Fruit fly (Drosophila melanogaster) whole organism, prepupa: ENCODE results near the gene Blimp-1.

Experiments
- Blimp-1 ChIP-seq: fragments of 200-800 bp; sonication (Bioruptor generic); optimal IDR thresholded peaks from 3 replicates; lab custom pipeline; 2017; ENCODE audit warnings: missing biosample characterization, missing genetic modification characterization, mild to moderate bottlenecking, moderate library complexity, missing genetic modification reagents
- CG10631 ChIP-seq: fragments of 200-800 bp; sonication (Bioruptor generic); optimal IDR thresholded peaks from 2 replicates; lab custom pipeline; 2016; ENCODE audit warnings: missing biosample characterization, missing genetic modification characterization
- CG10669 ChIP-seq: fragments of 200-800 bp; sonication (Bioruptor generic); optimal IDR thresholded peaks from 3 replicates; lab custom pipeline; 2018; ENCODE audit warnings: missing biosample characterization, mild to moderate bottlenecking, missing genetic modification characterization, moderate library complexity
- CG11902 ChIP-seq: fragments of 200-800 bp; sonication (Bioruptor generic); optimal IDR thresholded peaks from 3 replicates; lab custom pipeline; 2016; ENCODE audit warnings: missing biosample characterization, missing genetic modification characterization
- CG15336 ChIP-seq: fragments of 200-800 bp; sonication (Bioruptor generic); IDR thresholded peaks from 2 replicates; pipeline ENCODE4 v1.3.6; 2022; ENCODE audit warnings: missing biosample characterization, missing genetic modification characterization
- CG1621 ChIP-seq: fragments of 200-800 bp; sonication (Bioruptor generic); optimal IDR thresholded peaks from 3 replicates; lab custom pipeline; 2018; ENCODE audit warnings: missing biosample characterization, mild to moderate bottlenecking, missing genetic modification characterization
- CG31627 ChIP-seq: fragments of 200-800 bp; sonication (Bioruptor generic); optimal IDR thresholded peaks from 3 replicates; lab custom pipeline; 2016; ENCODE audit warnings: missing biosample characterization, missing genetic modification characterization
- CG32006 ChIP-seq: fragments of 200-800 bp; sonication (Bioruptor generic); optimal IDR thresholded peaks from 3 replicates; lab custom pipeline; 2017; ENCODE audit warnings: missing biosample characterization, mild to moderate bottlenecking, missing genetic modification characterization
- CG34406 ChIP-seq: fragments of 200-800 bp; sonication (Bioruptor generic); optimal IDR thresholded peaks from 3 replicates; lab custom pipeline; 2016; ENCODE audit warnings: missing biosample characterization, missing genetic modification characterization
- CG4318 ChIP-seq: fragments of 200-800 bp; sonication (Bioruptor generic); optimal IDR thresholded peaks from 3 replicates; lab custom pipeline; 2017; ENCODE audit warnings: missing biosample characterization, mild to moderate bottlenecking, missing genetic modification characterization
- CG6163 ChIP-seq: fragments of 200-800 bp; sonication (Bioruptor generic); IDR thresholded peaks from 3 replicates; pipeline ENCODE4 v1.3.6; 2022; ENCODE audit warnings: missing biosample characterization, missing genetic modification characterization
- CG6276 ChIP-seq: fragments of 200-800 bp; sonication (Bioruptor generic); optimal IDR thresholded peaks from 2 replicates; lab custom pipeline; 2017; ENCODE audit warnings: missing biosample characterization, mild to moderate bottlenecking, missing genetic modification characterization
- CG6792 ChIP-seq: fragments of 200-800 bp; sonication (Bioruptor generic); optimal IDR thresholded peaks from 3 replicates; lab custom pipeline; 2016; ENCODE audit warnings: missing biosample characterization, missing genetic modification characterization
- CG6808 ChIP-seq: fragments of 200-800 bp; sonication (Bioruptor generic); optimal IDR thresholded peaks from 3 replicates; lab custom pipeline; 2017; ENCODE audit warnings: missing biosample characterization, missing genetic modification characterization, mild to moderate bottlenecking, moderate library complexity, missing genetic modification reagents
- CG7368 ChIP-seq: fragments of 200-800 bp; sonication (Bioruptor generic); optimal IDR thresholded peaks from 3 replicates; lab custom pipeline; 2016; ENCODE audit warnings: missing biosample characterization, missing genetic modification characterization
- CG8119 ChIP-seq: fragments of 200-800 bp; sonication (Bioruptor generic); IDR thresholded peaks from 3 replicates; pipeline ENCODE4 v1.3.6; 2022; ENCODE audit warnings: missing biosample characterization, missing genetic modification characterization
- CG8319 ChIP-seq: fragments of 200-800 bp; sonication (Bioruptor generic); optimal IDR thresholded peaks from 3 replicates; lab custom pipeline; 2016; ENCODE audit warnings: missing biosample characterization, missing genetic modification characterization
- Eip75B ChIP-seq: fragments of 200-800 bp; sonication (Bioruptor generic); optimal IDR thresholded peaks from 3 replicates; lab custom pipeline; 2016; ENCODE audit warnings: missing biosample characterization, missing genetic modification characterization
- Eip78C ChIP-seq: fragments of 200-800 bp; sonication (Bioruptor generic); peaks from one replicate; lab custom pipeline; 2016; ENCODE audit warnings: missing biosample characterization, missing genetic modification characterization
- Ets96B ChIP-seq: fragments of 200-800 bp; optimal IDR thresholded peaks from 2 replicates; lab custom pipeline; 2019; ENCODE audit warnings: missing biosample characterization, mild to moderate bottlenecking, missing genetic modification characterization, moderate library complexity
- Gug ChIP-seq: fragments of 200-800 bp; sonication (Bioruptor generic); IDR thresholded peaks from 2 replicates; pipeline ENCODE4 v1.3.6; 2022; ENCODE audit warnings: missing biosample characterization, missing genetic modification characterization
- Hr39 ChIP-seq: fragments of 200-800 bp; sonication (Bioruptor generic); optimal IDR thresholded peaks from 2 replicates; lab custom pipeline; 2016; ENCODE audit warnings: missing biosample characterization, missing genetic modification characterization
- Hr4 ChIP-seq: fragments of 200-800 bp; sonication (Bioruptor generic); optimal IDR thresholded peaks from 3 replicates; lab custom pipeline; 2016; ENCODE audit warnings: missing biosample characterization, missing genetic modification characterization
- Lpt ChIP-seq: fragments of 200-800 bp; sonication (Bioruptor generic); optimal IDR thresholded peaks from 3 replicates; lab custom pipeline; 2016; ENCODE audit warnings: missing biosample characterization, missing genetic modification characterization
- Met ChIP-seq: fragments of 200-800 bp; sonication (Bioruptor generic); optimal IDR thresholded peaks from 3 replicates; lab custom pipeline; 2016; ENCODE audit warnings: missing biosample characterization, missing genetic modification characterization
- OdsH ChIP-seq: fragments of 200-800 bp; sonication (Bioruptor generic); optimal IDR thresholded peaks from 3 replicates; lab custom pipeline; 2016; ENCODE audit warnings: missing biosample characterization, missing genetic modification characterization
- Smox ChIP-seq: fragments of 200-800 bp; sonication (Bioruptor generic); optimal IDR thresholded peaks from 3 replicates; lab custom pipeline; 2016; ENCODE audit warnings: missing biosample characterization, missing genetic modification characterization
- Sox102F ChIP-seq: fragments of 200-800 bp; sonication (Bioruptor generic); optimal IDR thresholded peaks from 2 replicates; lab custom pipeline; 2016; ENCODE audit warnings: missing biosample characterization, mild to moderate bottlenecking, missing genetic modification characterization
- achi ChIP-seq: fragments of 200-800 bp; sonication (Bioruptor generic); optimal IDR thresholded peaks from 3 replicates; lab custom pipeline; 2016; ENCODE audit warnings: missing biosample characterization, missing genetic modification characterization
- dac ChIP-seq: fragments of 200-800 bp; sonication (Bioruptor generic); optimal IDR thresholded peaks from 2 replicates; lab custom pipeline; 2017; ENCODE audit warnings: missing biosample characterization, mild to moderate bottlenecking, missing genetic modification characterization
- dsx ChIP-seq: fragments of 200-800 bp; optimal IDR thresholded peaks from 3 replicates; lab custom pipeline; 2019; ENCODE audit warnings: missing biosample characterization, mild to moderate bottlenecking, missing genetic modification characterization, moderate library complexity; ENCODE audit not compliant: poor library complexity, severe bottlenecking
- eg ChIP-seq: fragments of 200-800 bp; sonication (Bioruptor generic); IDR thresholded peaks from 3 replicates; pipeline ENCODE4 v1.3.6; 2022; ENCODE audit warnings: missing biosample characterization, missing genetic modification characterization
- esn ChIP-seq: fragments of 200-800 bp; sonication (Bioruptor generic); optimal IDR thresholded peaks from 2 replicates; lab custom pipeline; 2016; ENCODE audit warnings: missing biosample characterization, mild to moderate bottlenecking, missing genetic modification characterization, moderate library complexity
- fd59A ChIP-seq: fragments of 200-800 bp; sonication (Bioruptor generic); optimal IDR thresholded peaks from 2 replicates; lab custom pipeline; 2017; ENCODE audit warnings: missing biosample characterization, mild to moderate bottlenecking, missing genetic modification characterization, missing genetic modification reagents
- fd85E ChIP-seq: fragments of 200-800 bp; sonication (Bioruptor generic); optimal IDR thresholded peaks from 3 replicates; lab custom pipeline; 2016; ENCODE audit warnings: missing biosample characterization, missing genetic modification characterization
- fkh ChIP-seq: fragments of 200-800 bp; sonication (Bioruptor generic); optimal IDR thresholded peaks from 3 replicates; lab custom pipeline; 2017; ENCODE audit warnings: missing biosample characterization, mild to moderate bottlenecking, missing genetic modification characterization, moderate library complexity
- lz ChIP-seq: fragments of 200-800 bp; sonication (Bioruptor generic); optimal IDR thresholded peaks from 3 replicates; lab custom pipeline; 2016; ENCODE audit warnings: missing biosample characterization, missing genetic modification characterization
- net ChIP-seq: fragments of 200-800 bp; sonication (Bioruptor generic); optimal IDR thresholded peaks from 3 replicates; lab custom pipeline; 2016; ENCODE audit warnings: missing biosample characterization, missing genetic modification characterization
- pdm3 ChIP-seq: fragments of 200-800 bp; sonication (Bioruptor generic); optimal IDR thresholded peaks from 3 replicates; lab custom pipeline; 2016; ENCODE audit warnings: missing biosample characterization, missing genetic modification characterization
- salr ChIP-seq, 2 experiments: fragments of 200-800 bp; sonication (Bioruptor generic); optimal IDR thresholded peaks; 3 replicates each; lab custom pipeline; 2016 to 2018; ENCODE audit warnings: missing biosample characterization in 2 of 2, missing genetic modification characterization in 2 of 2, mild to moderate bottlenecking in 1 of 2
- spab ChIP-seq: fragments of 200-800 bp; sonication (Bioruptor generic); optimal IDR thresholded peaks from 2 replicates; lab custom pipeline; 2017; ENCODE audit warnings: missing biosample characterization, mild to moderate bottlenecking, missing genetic modification characterization, missing genetic modification reagents
- svp ChIP-seq: fragments of 200-800 bp; sonication (Bioruptor generic); peaks from one replicate; lab custom pipeline; 2016; ENCODE audit warnings: missing biosample characterization, missing genetic modification characterization
- topi ChIP-seq: fragments of 200-800 bp; sonication (Bioruptor generic); optimal IDR thresholded peaks from 3 replicates; lab custom pipeline; 2016; ENCODE audit warnings: missing biosample characterization, missing genetic modification characterization
- vri ChIP-seq: fragments of 200-800 bp; sonication (Bioruptor generic); optimal IDR thresholded peaks from 3 replicates; lab custom pipeline; 2016; ENCODE audit warnings: missing biosample characterization, mild to moderate bottlenecking, missing genetic modification characterization

Gene Blimp-1

dm6 chr3L:5608128-5608527 lies 22.7 kb upstream of the Blimp-1 start, which contains the start of gene Eaf6:
Gene Eaf6 (minus strand): TSS chr3L:5608300.
- no peak for TF ChIP-seq CG6808 (GFP tag; lab: Kevin White, UChicago)
- TF ChIP-seq Eip78C (GFP tag; lab: Kevin White, UChicago): peak; percentile 39
- TF ChIP-seq net (GFP tag; lab: Kevin White, UChicago): no peak
- TF ChIP-seq topi: no peak
- TF ChIP-seq CG31627 (GFP tag; lab: Kevin White, UChicago): no peak
- TF ChIP-seq vri (GFP tag; lab: Kevin White, UChicago): no peak
- TF ChIP-seq fkh (GFP tag; lab: Kevin White, UChicago): peak; percentile 25
- no peak for TF ChIP-seq lz (GFP tag; lab: Kevin White, UChicago)

DNA sequence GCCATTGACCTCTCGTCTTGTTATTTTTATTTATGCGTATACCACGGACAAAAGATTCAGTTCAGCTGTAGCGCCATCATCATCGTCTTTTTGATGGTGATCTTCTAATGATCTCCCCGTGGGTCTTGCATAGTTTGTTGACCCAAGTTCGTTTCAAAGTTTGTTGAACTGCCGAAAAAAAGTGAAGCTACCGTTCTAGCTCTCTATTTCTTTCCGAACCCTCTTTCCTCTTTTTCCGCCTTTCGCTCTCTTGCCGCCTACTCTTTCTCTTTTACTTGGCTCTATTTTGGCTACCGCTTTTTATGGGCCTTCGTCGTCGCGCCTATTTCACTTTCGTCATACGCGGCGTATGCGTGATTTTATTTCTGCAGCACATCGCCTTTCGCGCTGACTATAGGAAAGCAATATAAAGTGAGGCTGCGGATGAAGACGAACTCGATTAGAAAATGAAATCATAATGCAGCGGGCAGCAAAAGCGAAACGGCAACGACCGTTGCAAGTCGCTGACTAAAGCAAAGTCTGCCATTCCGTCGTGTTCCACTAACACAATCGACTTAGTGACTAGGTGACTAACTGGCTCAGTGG lies 21.9 kb upstream of the Blimp-1 start:
- TF ChIP-seq Sox102F (no peak), net (GFP tag; lab: Kevin White, UChicago) (no peak), esn (GFP tag; lab: Kevin White, UChicago) (no peak), CG6792 (no peak), CG6276 (GFP tag; lab: Kevin White, UChicago) (no peak), svp (GFP tag; lab: Kevin White, UChicago) (no peak)

dm6 chr3L:5609493-5609892 lies 21.3 kb upstream of the Blimp-1 start:
- TF ChIP-seq CG7368 (GFP tag; lab: Kevin White, UChicago) (no peak), CG10631 (GFP tag; lab: Kevin White, UChicago) (no peak), CG8319 (no peak), Lpt (GFP tag; lab: Kevin White, UChicago) (peak; percentile 21), fd85E (no peak), dac (GFP tag; lab: Kevin White, UChicago) (peak; percentile 38), OdsH (peak; percentile 32), Eip75B (GFP tag; lab: Kevin White, UChicago) (no peak), CG10669 (no peak), Gug (GFP tag; lab: Robert Waterston, UW) (0 out of 2 replicates have a peak, but pooled peaks have one; percentile 14), esn (GFP tag; lab: Kevin White, UChicago) (no peak), fkh (GFP tag; lab: Kevin White, UChicago) (no peak), topi (peak; percentile 2), dsx (GFP tag; lab: Kevin White, UChicago) (no peak), Eip78C (GFP tag; lab: Kevin White, UChicago) (peak; percentile 52), CG32006 (GFP tag; lab: Kevin White, UChicago) (peak; percentile 90), svp (GFP tag; lab: Kevin White, UChicago) (no peak), net (GFP tag; lab: Kevin White, UChicago) (no peak), Blimp-1 (GFP tag; lab: Kevin White, UChicago) (peak; percentile 9), CG1621 (tag; lab: Kevin White, UChicago) (no peak), CG34406 (GFP tag; lab: Kevin White, UChicago) (no peak), CG11902 (no peak), salr (GFP tag; optimal IDR thresholded peaks at IDR 0.05; lab: Kevin White, UChicago) (no peak), CG4318 (GFP tag; lab: Kevin White, UChicago) (peak; percentile 70), CG15336 (GFP tag; lab: Robert Waterston, UW) (peak; percentile 81), fd59A (GFP tag; lab: Kevin White, UChicago) (no peak), Hr4 (GFP tag; lab: Kevin White, UChicago) (peak; percentile 52)

DNA sequence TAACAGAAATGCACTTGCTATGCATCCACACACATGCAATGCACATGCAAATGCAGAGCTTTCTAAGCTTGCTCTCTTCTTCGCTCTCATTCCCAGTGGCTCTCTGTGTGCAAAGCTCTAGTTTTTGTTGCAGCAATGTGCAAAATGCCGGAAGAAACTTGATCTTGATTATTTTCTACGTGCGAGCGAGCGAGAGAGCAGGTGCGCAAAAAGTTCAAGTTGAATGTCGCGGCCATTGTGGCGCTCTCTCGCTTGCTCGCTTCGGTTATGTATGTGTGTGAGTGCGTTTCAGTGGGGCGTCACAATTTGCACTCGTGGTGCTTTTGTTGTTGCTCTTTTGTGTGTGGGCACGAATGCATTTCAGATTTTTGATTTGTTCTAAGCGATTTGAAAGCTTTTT lies 20.2 kb upstream of the Blimp-1 start:
- TF ChIP-seq vri (GFP tag; lab: Kevin White, UChicago): no peak
- TF ChIP-seq eg (GFP tag; lab: Robert Waterston, UW): 0 out of 3 replicates have a peak, but pooled peaks have one; percentile 47
- TF ChIP-seq CG6808 (GFP tag; lab: Kevin White, UChicago): no peak
- no peak for TF ChIP-seq svp (GFP tag; lab: Kevin White, UChicago)
- TF ChIP-seq salr (GFP tag; optimal IDR thresholded peaks at IDR 0.05; lab: Kevin White, UChicago): no peak
- no peak for TF ChIP-seq Gug (GFP tag; lab: Robert Waterston, UW)
- no peak for TF ChIP-seq net (GFP tag; lab: Kevin White, UChicago)
- no peak for TF ChIP-seq lz (GFP tag; lab: Kevin White, UChicago)
- TF ChIP-seq CG8119 (GFP tag; lab: Robert Waterston, UW): 0 out of 3 replicates have a peak, but pooled peaks have one; percentile 34
- no peak for TF ChIP-seq spab (GFP tag; lab: Kevin White, UChicago)
- TF ChIP-seq Smox (GFP tag; lab: Kevin White, UChicago): no peak
- TF ChIP-seq Hr39 (GFP tag; lab: Kevin White, UChicago): no peak
- TF ChIP-seq Ets96B (tag; lab: Kevin White, UChicago): no peak
- TF ChIP-seq fd59A (GFP tag; lab: Kevin White, UChicago): no peak
- no peak for TF ChIP-seq CG6163
- TF ChIP-seq Lpt (GFP tag; lab: Kevin White, UChicago): peak; percentile 13
- TF ChIP-seq Met (GFP tag; lab: Kevin White, UChicago): no peak
- TF ChIP-seq achi (GFP tag; lab: Kevin White, UChicago): no peak
- TF ChIP-seq Eip78C (GFP tag; lab: Kevin White, UChicago): peak; percentile 38
- TF ChIP-seq pdm3 (GFP tag; lab: Kevin White, UChicago): no peak
- TF ChIP-seq CG15336 (GFP tag; lab: Robert Waterston, UW): peak; percentile 44; the same call in 1 of the 2 replicates
